Fruit fly (Drosophila melanogaster): ENCODE data around the gene CG14957.

CG14957 gene

dm6 chr3L:3194059-3194458, 6.7 kb downstream of the CG14957 start (continued):
- TF ChIP-seq CG8089 (GFP tag; optimal IDR thresholded peaks at IDR 0.05) (no peak), abd-A (tag; optimal IDR thresholded peaks at IDR 0.05) (peak; percentile 41), dmrt11E (tag; optimal IDR thresholded peaks at IDR 0.05) (peak; percentile 93), CG17912 (GFP tag; optimal IDR thresholded peaks at IDR 0.05) (no peak), Jarid2 (GFP tag; optimal IDR thresholded peaks at IDR 0.05) (peak; percentile 67), ro (GFP tag; IDR thresholded peaks at IDR 0.05) (peak; percentile 85), Blimp-1 (GFP tag; optimal IDR thresholded peaks at IDR 0.05) (peak; percentile 90), Opbp (GFP tag; IDR thresholded peaks at IDR 0.05; ENCODE audit: partially characterized antibody) (no peak), CG10462 (GFP tag; optimal IDR thresholded peaks at IDR 0.05) (peak; percentile 80), CG2875 (GFP tag; optimal IDR thresholded peaks at IDR 0.05) (peak; percentile 91), Bdp1 (GFP tag; optimal IDR thresholded peaks at IDR 0.05) (peak; percentile 75), unpg (GFP tag; optimal IDR thresholded peaks at IDR 0.05) (peak; percentile 95), CG11247 (GFP tag; IDR thresholded peaks at IDR 0.05) (peak; percentile 92), CG3163 (GFP tag; optimal IDR thresholded peaks at IDR 0.05) (no peak), Elba2 (GFP tag; optimal IDR thresholded peaks at IDR 0.05) (peak; percentile 55), exex (tag; optimal IDR thresholded peaks at IDR 0.05) (peak; percentile 58), CG9215 (GFP tag; IDR thresholded peaks at IDR 0.05) (peak; percentile 78), Bteb2 (GFP tag; optimal IDR thresholded peaks at IDR 0.05) (peak; percentile 52), CrebB (tag; optimal IDR thresholded peaks at IDR 0.05) (peak; percentile 79), CG33557 (GFP tag; optimal IDR thresholded peaks at IDR 0.05) (peak; percentile 79), CG1233 (GFP tag; optimal IDR thresholded peaks at IDR 0.05) (peak; percentile 88), zfh2 (GFP tag; optimal IDR thresholded peaks at IDR 0.05) (peak; percentile 14), ci (GFP tag; IDR thresholded peaks at IDR 0.05) (peak; percentile 97), CG16863 (GFP tag; optimal IDR thresholded peaks at IDR 0.05) (peak; percentile 66), chm (GFP tag; IDR thresholded peaks at IDR 0.05) (peak; percentile 95), ara (GFP tag; IDR thresholded peaks at IDR 0.05) (peak; percentile 93), CG10274 (GFP tag; optimal IDR thresholded peaks at IDR 0.05) (peak; percentile 52), CG31365 (tag; optimal IDR thresholded peaks at IDR 0.05) (peak; percentile 72), Fer1 (GFP tag; optimal IDR thresholded peaks at IDR 0.05) (peak; percentile 94), CG11723 (GFP tag; optimal IDR thresholded peaks at IDR 0.05) (peak; percentile 83), Rx (GFP tag; IDR thresholded peaks at IDR 0.05) (peak; percentile 93), CG32532 (GFP tag; IDR thresholded peaks at IDR 0.05) (peak; percentile 94), CG5953 (GFP tag; IDR thresholded peaks at IDR 0.05) (peak; percentile 93), danr (GFP tag; IDR thresholded peaks at IDR 0.05) (peak; percentile 85), crp (GFP tag; optimal IDR thresholded peaks at IDR 0.05) (peak in 1 of 2 experiments; percentile 53), dan (GFP tag; IDR thresholded peaks at IDR 0.05) (peak; percentile 75), CG33213 (GFP tag; optimal IDR thresholded peaks at IDR 0.05) (peak; percentile 57), sisA (GFP tag; IDR thresholded peaks at IDR 0.05) (peak; percentile 91), gfzf (GFP tag; optimal IDR thresholded peaks at IDR 0.05) (no peak), nerfin-1 (tag; optimal IDR thresholded peaks at IDR 0.05) (peak; percentile 82), Dll (GFP tag; IDR thresholded peaks at IDR 0.05; ENCODE audit: partially characterized antibody) (no peak), Hsf (GFP tag; optimal IDR thresholded peaks at IDR 0.05) (peak; percentile 76), MESR4 (GFP tag; optimal IDR thresholded peaks at IDR 0.05) (peak; percentile 40), Neu2 (GFP tag; optimal IDR thresholded peaks at IDR 0.05; ENCODE audit: borderline replicate concordance) (no peak), disco-r (GFP tag; optimal IDR thresholded peaks at IDR 0.05) (peak; percentile 28), GATAe (GFP tag; conservative IDR thresholded peaks at IDR 0.05) (peak; percentile 43; the same call in 1 of the 2 replicates), CG1024 (GFP tag; IDR thresholded peaks at IDR 0.05) (peak; percentile 91), CG34224 (GFP tag; IDR thresholded peaks at IDR 0.05; ENCODE audit: partially characterized antibody) (no peak), Bgb (GFP tag; IDR thresholded peaks at IDR 0.05; ENCODE audit: partially characterized antibody) (no peak), Sry-β (GFP tag; optimal IDR thresholded peaks at IDR 0.05) (peak; percentile 58)

Measured in whole organism, embryonic.